Fruit fly (Drosophila melanogaster) whole organism, embryonic: ENCODE measurements around the gene RpS28a.

ENCODE experiments used
- Antp ChIP-seq: fragments of 200-800 bp; sonication (Bioruptor generic); optimal IDR thresholded peaks from 3 replicates; lab custom pipeline; 2016; ENCODE audit warnings: missing biosample characterization, missing genetic modification characterization
- Bgb ChIP-seq: fragments of 200-800 bp; sonication (Bioruptor generic); IDR thresholded peaks from 2 replicates; pipeline ENCODE4 v1.3.6; 2022; ENCODE audit warnings: missing biosample characterization, missing genetic modification characterization; ENCODE audit not compliant: partially characterized antibody
- Bteb2 ChIP-seq: fragments of 200-800 bp; sonication (Bioruptor generic); optimal IDR thresholded peaks from 2 replicates; lab custom pipeline; 2016; ENCODE audit warnings: missing biosample characterization, missing genetic modification characterization
- CG10366 ChIP-seq: fragments of 200-800 bp; sonication (Bioruptor generic); IDR thresholded peaks from 2 replicates; pipeline ENCODE4 v1.3.6; 2022; ENCODE audit warnings: missing biosample characterization, missing genetic modification characterization
- CG11504 ChIP-seq: fragments of 200-800 bp; sonication (Bioruptor generic); optimal IDR thresholded peaks from 3 replicates; lab custom pipeline; 2019; ENCODE audit warnings: missing biosample characterization, mild to moderate bottlenecking, missing genetic modification characterization, moderate library complexity
- CG12942 ChIP-seq: fragments of 200-800 bp; sonication (Bioruptor generic); optimal IDR thresholded peaks from 3 replicates; lab custom pipeline; 2016; ENCODE audit warnings: missing biosample characterization, missing genetic modification characterization
- CG14441 ChIP-seq: fragments of 200-800 bp; sonication (Bioruptor generic); IDR thresholded peaks from 2 replicates; pipeline ENCODE4 v1.3.6; 2022; ENCODE audit warnings: missing biosample characterization, missing genetic modification characterization
- CG14710 ChIP-seq: fragments of 200-800 bp; sonication (Bioruptor generic); optimal IDR thresholded peaks from 3 replicates; lab custom pipeline; 2019; ENCODE audit warnings: missing biosample characterization, mild to moderate bottlenecking, missing genetic modification characterization, moderate library complexity
- CG15696 ChIP-seq: fragments of 200-800 bp; sonication (Bioruptor generic); optimal IDR thresholded peaks from 2 replicates; lab custom pipeline; 2019; ENCODE audit warnings: missing biosample characterization, mild to moderate bottlenecking, missing genetic modification characterization, moderate library complexity
- CG17186 ChIP-seq: fragments of 200-800 bp; sonication (Bioruptor generic); optimal IDR thresholded peaks from 3 replicates; lab custom pipeline; 2017; ENCODE audit warnings: missing biosample characterization, missing genetic modification reagents, missing genetic modification characterization
- CG17802 ChIP-seq: fragments of 200-800 bp; sonication (Bioruptor generic); optimal IDR thresholded peaks from 2 replicates; lab custom pipeline; 2018; ENCODE audit warnings: missing biosample characterization, mild to moderate bottlenecking, missing genetic modification characterization, moderate library complexity
- CG17912 ChIP-seq: fragments of 200-800 bp; sonication (Bioruptor generic); optimal IDR thresholded peaks from 2 replicates; lab custom pipeline; 2018; ENCODE audit warnings: missing biosample characterization, mild to moderate bottlenecking, missing genetic modification characterization
- CG2712 ChIP-seq: fragments of 200-800 bp; optimal IDR thresholded peaks from 3 replicates; lab custom pipeline; 2019; ENCODE audit warnings: missing biosample characterization, mild to moderate bottlenecking, missing genetic modification characterization, moderate library complexity
- CG34376 ChIP-seq: fragments of 200-800 bp; sonication (Bioruptor generic); optimal IDR thresholded peaks from 2 replicates; lab custom pipeline; 2018; ENCODE audit warnings: missing biosample characterization, mild to moderate bottlenecking, missing genetic modification characterization
- CG4360 ChIP-seq: fragments of 200-800 bp; sonication (Bioruptor generic); IDR thresholded peaks from 2 replicates; pipeline ENCODE4 v1.3.6; 2022; ENCODE audit warnings: missing biosample characterization, missing genetic modification characterization
- CG4404 ChIP-seq: fragments of 200-800 bp; sonication (Bioruptor generic); IDR thresholded peaks from 2 replicates; pipeline ENCODE4 v1.3.6; 2022; ENCODE audit warnings: missing biosample characterization, missing genetic modification characterization
- CG4820 ChIP-seq: fragments of 200-800 bp; sonication (Bioruptor generic); optimal IDR thresholded peaks from 3 replicates; lab custom pipeline; 2016; ENCODE audit warnings: missing biosample characterization, missing genetic modification characterization
- CG6272 ChIP-seq: fragments of 200-800 bp; sonication (Bioruptor generic); IDR thresholded peaks from 2 replicates; pipeline ENCODE4 v1.3.6; 2022; ENCODE audit warnings: missing biosample characterization, missing genetic modification characterization
- CG7357 ChIP-seq: fragments of 200-800 bp; sonication (Bioruptor generic); IDR thresholded peaks from 3 replicates; pipeline ENCODE4 v1.3.6; 2022; ENCODE audit warnings: missing biosample characterization, missing genetic modification characterization
- CG8359 ChIP-seq: fragments of 200-800 bp; sonication (Bioruptor generic); optimal IDR thresholded peaks from 2 replicates; lab custom pipeline; 2017; ENCODE audit warnings: missing biosample characterization, mild to moderate bottlenecking, missing genetic modification characterization, borderline replicate concordance
- Dad ChIP-seq: fragments of 200-800 bp; sonication (Bioruptor generic); optimal IDR thresholded peaks from 3 replicates; lab custom pipeline; 2016; ENCODE audit warnings: missing biosample characterization, missing genetic modification characterization
- Deaf1 ChIP-seq: fragments of 200-800 bp; optimal IDR thresholded peaks from 3 replicates; lab custom pipeline; 2019; ENCODE audit warnings: missing biosample characterization, mild to moderate bottlenecking, missing genetic modification characterization, moderate library complexity
- E2f1 ChIP-seq: fragments of 200-800 bp; sonication (Bioruptor generic); IDR thresholded peaks from 2 replicates; pipeline ENCODE4 v1.3.6; 2022; ENCODE audit warnings: missing biosample characterization, missing genetic modification characterization
- Ets97D ChIP-seq: fragments of 200-800 bp; sonication (Bioruptor generic); optimal IDR thresholded peaks from 3 replicates; lab custom pipeline; 2016; ENCODE audit warnings: missing biosample characterization, missing genetic modification characterization
- HmgD ChIP-seq: fragments of 200-800 bp; sonication (Bioruptor generic); optimal IDR thresholded peaks from 3 replicates; lab custom pipeline; 2016; ENCODE audit warnings: missing biosample characterization, missing genetic modification characterization
- Hsf ChIP-seq: fragments of 200-800 bp; sonication (Bioruptor generic); optimal IDR thresholded peaks from 3 replicates; lab custom pipeline; 2016; ENCODE audit warnings: missing biosample characterization, missing genetic modification characterization
- Lpt ChIP-seq: fragments of >200 bp; optimal IDR thresholded peaks from 2 replicates; lab custom pipeline; 2018; ENCODE audit warnings: missing biosample characterization, missing genetic modification characterization
- NC2β ChIP-seq: fragments of 200-800 bp; sonication (Bioruptor generic); optimal IDR thresholded peaks from 2 replicates; lab custom pipeline; 2016; ENCODE audit warnings: missing biosample characterization, missing genetic modification characterization
- Sry-δ ChIP-seq: fragments of 200-800 bp; sonication (Bioruptor generic); optimal IDR thresholded peaks from 2 replicates; lab custom pipeline; 2016; ENCODE audit warnings: missing biosample characterization, missing genetic modification characterization
- abd-A ChIP-seq: fragments of 200-800 bp; sonication (Bioruptor generic); optimal IDR thresholded peaks from 3 replicates; lab custom pipeline; 2019; ENCODE audit warnings: missing biosample characterization, mild to moderate bottlenecking, missing genetic modification characterization, moderate library complexity
- br ChIP-seq: fragments of >200 bp; optimal IDR thresholded peaks from 2 replicates; lab custom pipeline; 2017
- caup ChIP-seq: fragments of 200-800 bp; sonication (Bioruptor generic); optimal IDR thresholded peaks from 3 replicates; lab custom pipeline; 2017; ENCODE audit warnings: missing biosample characterization, mild to moderate bottlenecking, missing genetic modification characterization, moderate library complexity; ENCODE audit not compliant: severe bottlenecking
- ci ChIP-seq: fragments of 200-800 bp; sonication (Bioruptor generic); IDR thresholded peaks from 3 replicates; pipeline ENCODE4 v1.3.6; 2022; ENCODE audit warnings: missing biosample characterization, missing genetic modification characterization
- disco-r ChIP-seq: fragments of 200-800 bp; sonication (Bioruptor generic); optimal IDR thresholded peaks from 2 replicates; lab custom pipeline; 2016; ENCODE audit warnings: missing biosample characterization, missing genetic modification characterization
- fd64A ChIP-seq: fragments of 200-800 bp; sonication (Bioruptor generic); optimal IDR thresholded peaks from 3 replicates; lab custom pipeline; 2018; ENCODE audit warnings: missing biosample characterization, mild to moderate bottlenecking, missing genetic modification characterization
- gfzf ChIP-seq: fragments of 200-800 bp; sonication (Bioruptor generic); optimal IDR thresholded peaks from 2 replicates; lab custom pipeline; 2016; ENCODE audit warnings: missing biosample characterization, mild to moderate bottlenecking, missing genetic modification characterization, moderate library complexity
- hbn ChIP-seq: fragments of 200-800 bp; sonication (Bioruptor generic); IDR thresholded peaks from 2 replicates; pipeline ENCODE4 v1.3.6; 2022; ENCODE audit warnings: missing biosample characterization, missing genetic modification characterization; ENCODE audit not compliant: partially characterized antibody
- ind ChIP-seq: fragments of 200-800 bp; sonication (Bioruptor generic); optimal IDR thresholded peaks from 3 replicates; lab custom pipeline; 2016; ENCODE audit warnings: missing biosample characterization, missing genetic modification characterization
- kay ChIP-seq: fragments of 200-800 bp; sonication (Bioruptor generic); optimal IDR thresholded peaks from 2 replicates; lab custom pipeline; 2016; ENCODE audit warnings: missing biosample characterization, missing genetic modification characterization
- lola ChIP-seq, 3 experiments: fragments of >200 bp in 2 of 3; fragments of 200-800 bp in 1 of 3; sonication (Bioruptor generic) in 1 of 3; optimal IDR thresholded peaks; 2 replicates each; lab custom pipeline; 2017 to 2019; ENCODE audit warnings: missing biosample characterization in 3 of 3, missing genetic modification characterization in 3 of 3, mild to moderate bottlenecking in 1 of 3, moderate library complexity in 1 of 3
- pnt ChIP-seq: fragments of 200-800 bp; sonication (Bioruptor generic); optimal IDR thresholded peaks from 3 replicates; lab custom pipeline; 2016; ENCODE audit warnings: missing biosample characterization, missing genetic modification characterization
- prd ChIP-seq, 3 experiments: fragments of >200 bp in 2 of 3; fragments of 200-800 bp in 1 of 3; sonication (Bioruptor generic) in 1 of 3; optimal IDR thresholded peaks in 2 of 3; IDR thresholded peaks in 1 of 3; 2 replicates in 2 of 3; 3 replicates in 1 of 3; pipeline versions ENCODE4 v1.3.6 to Lab custom; 2017 to 2022; ENCODE audit warnings: missing biosample characterization in 1 of 3, missing genetic modification characterization in 1 of 3
- psq ChIP-seq: fragments of 200-800 bp; sonication (Bioruptor generic); optimal IDR thresholded peaks from 2 replicates; lab custom pipeline; 2017; ENCODE audit warnings: missing biosample characterization, missing genetic modification characterization
- ranshi ChIP-seq: fragments of 200-800 bp; sonication (Bioruptor generic); IDR thresholded peaks from 2 replicates; pipeline ENCODE4 v1.3.6; 2022; ENCODE audit warnings: missing biosample characterization, missing genetic modification characterization
- sob ChIP-seq: fragments of 200-800 bp; sonication (Bioruptor generic); IDR thresholded peaks from 2 replicates; pipeline ENCODE4 v1.3.6; 2022; ENCODE audit warnings: missing biosample characterization, missing genetic modification characterization
- sug ChIP-seq: fragments of 200-800 bp; optimal IDR thresholded peaks from 2 replicates; lab custom pipeline; 2019; ENCODE audit warnings: missing biosample characterization, mild to moderate bottlenecking, missing genetic modification characterization, moderate library complexity
- toy ChIP-seq: fragments of 200-800 bp; sonication (Bioruptor generic); IDR thresholded peaks from 2 replicates; pipeline ENCODE4 v1.3.6; 2022; ENCODE audit warnings: missing biosample characterization, missing genetic modification characterization
- unc-4 ChIP-seq: fragments of 200-800 bp; sonication (Bioruptor generic); IDR thresholded peaks from 2 replicates; pipeline ENCODE4 v1.3.6; 2022; ENCODE audit warnings: missing biosample characterization, missing genetic modification characterization; ENCODE audit not compliant: partially characterized antibody
- vnd ChIP-seq: fragments of 200-800 bp; sonication (Bioruptor generic); IDR thresholded peaks from 3 replicates; pipeline ENCODE4 v1.3.6; 2022; ENCODE audit warnings: missing biosample characterization, missing genetic modification characterization; ENCODE audit not compliant: partially characterized antibody
- vvl ChIP-seq: fragments of 200-800 bp; sonication (Bioruptor generic); IDR thresholded peaks from 2 replicates; pipeline ENCODE4 v1.3.6; 2022; ENCODE audit warnings: missing biosample characterization, missing genetic modification characterization

Gene RpS28a

dm6 chr3R:30043139-30043744 lies 20.8 kb upstream of the RpS28a start, which contains the start of gene Sry-delta (continued):
- TF ChIP-seq psq (GFP tag; lab: Kevin White, UChicago) = peak; percentile 60
- peak in 1 of 3 experiments; percentile 34 for TF ChIP-seq lola (GFP tag; optimal IDR thresholded peaks at IDR 0.05; lab: Kevin White, UChicago)
- peak; percentile 92 for TF ChIP-seq Antp
- TF ChIP-seq prd (optimal IDR thresholded peaks at IDR 0.05; lab: Kevin White, UChicago) = no peak
- peak; percentile 83 for TF ChIP-seq prd (GFP tag; IDR thresholded peaks at IDR 0.05; lab: Robert Waterston, UW)
- TF ChIP-seq unc-4 (GFP tag; lab: Robert Waterston, UW) = peak; percentile 80
- TF ChIP-seq br = no peak
- TF ChIP-seq ranshi (GFP tag; lab: Robert Waterston, UW) = peak; percentile 82
- no peak for TF ChIP-seq CG8359
- TF ChIP-seq Hsf (GFP tag; lab: Kevin White, UChicago) = peak; percentile 87
- peak; percentile 61 for TF ChIP-seq kay (GFP tag; lab: Kevin White, UChicago)
- peak; percentile 86 for TF ChIP-seq NC2β (GFP tag; lab: Kevin White, UChicago)
- TF ChIP-seq CG10366 (GFP tag; lab: Robert Waterston, UW) = peak; percentile 70
- peak; percentile 88 for TF ChIP-seq ind (GFP tag; lab: Kevin White, UChicago)
- no peak for TF ChIP-seq Deaf1 (tag; lab: Kevin White, UChicago)
- TF ChIP-seq ci (GFP tag; lab: Robert Waterston, UW) = peak; percentile 86
- TF ChIP-seq CG2712 (tag; lab: Kevin White, UChicago) = peak; percentile 83
- TF ChIP-seq Ets97D = peak; percentile 97
- TF ChIP-seq CG7357 (GFP tag; lab: Robert Waterston, UW) = peak; percentile 50; the same call in 1 of the 3 replicates
- no peak for TF ChIP-seq Lpt (GFP tag; lab: Kevin White, UChicago)
- TF ChIP-seq CG4820 (GFP tag; lab: Kevin White, UChicago) = peak; percentile 65
- no peak for TF ChIP-seq fd64A
- peak; percentile 90 for TF ChIP-seq vvl
- peak; percentile 96 for TF ChIP-seq HmgD (GFP tag; lab: Kevin White, UChicago)
- peak; percentile 85 for TF ChIP-seq CG17912 (GFP tag; lab: Kevin White, UChicago)
- peak; percentile 86 for TF ChIP-seq pnt (GFP tag; lab: Kevin White, UChicago)
- peak; percentile 80 for TF ChIP-seq Bgb
- peak; percentile 90 for TF ChIP-seq sob (GFP tag; lab: Robert Waterston, UW)
- TF ChIP-seq CG14710 (tag; lab: Kevin White, UChicago) = peak; percentile 88
- peak; percentile 86 for TF ChIP-seq sug (tag; lab: Kevin White, UChicago)
- TF ChIP-seq disco-r (GFP tag; lab: Kevin White, UChicago) = peak; percentile 57
- no peak for TF ChIP-seq CG4360
- TF ChIP-seq CG11504 (tag; lab: Kevin White, UChicago) = no peak
- peak; percentile 86 for TF ChIP-seq CG12942 (GFP tag; lab: Kevin White, UChicago)
- no peak for TF ChIP-seq abd-A (tag; lab: Kevin White, UChicago)
- TF ChIP-seq CG17802 = peak; percentile 83
- TF ChIP-seq CG15696 = peak; percentile 60
- peak; percentile 52 for TF ChIP-seq gfzf
- TF ChIP-seq CG4404 (GFP tag; lab: Robert Waterston, UW) = peak; percentile 58; the same call in 1 of the 2 replicates
- TF ChIP-seq vnd (GFP tag; lab: Robert Waterston, UW) = peak; percentile 46; the same call in 2 of the 3 replicates
- TF ChIP-seq hbn (GFP tag; lab: Robert Waterston, UW) = peak; percentile 71
- peak; percentile 99 for TF ChIP-seq Sry-δ (GFP tag; lab: Kevin White, UChicago)
- peak; percentile 91 for TF ChIP-seq Dad
- peak; percentile 67 for TF ChIP-seq E2f1 (GFP tag; lab: Robert Waterston, UW)
- peak; percentile 74 for TF ChIP-seq Bteb2
- TF ChIP-seq toy (GFP tag; lab: Robert Waterston, UW) = no peak
- peak; percentile 69 for TF ChIP-seq CG6272
- peak; percentile 72 for TF ChIP-seq CG34376 (GFP tag; lab: Kevin White, UChicago)
- TF ChIP-seq caup = no peak
- peak; percentile 74 for TF ChIP-seq CG17186 (GFP tag; lab: Kevin White, UChicago)
- TF ChIP-seq CG14441 (GFP tag; lab: Robert Waterston, UW) = peak; percentile 78
